Worm (Caenorhabditis elegans): ENCODE measurements around the gene Y39B6A.27.

Gene Y39B6A.27

ce11 chrV:19001016-19001415, 30.5 kb upstream of the Y39B6A.27 start, which contains the start of gene Y39B6A.34 (continued):
- TF ChIP-seq snpc-1.3 (tag; optimal IDR thresholded peaks at IDR 0.05; ENCODE audit: insufficient read depth) (peak; percentile 39), ztf-22 (GFP tag; optimal IDR thresholded peaks at IDR 0.05) (no peak), mes-4 (tag; optimal IDR thresholded peaks at IDR 0.05) (no peak), xnd-1 (tag; optimal IDR thresholded peaks at IDR 0.05) (no peak), Y53G8AR.9 (GFP tag; conservative IDR thresholded peaks at IDR 0.05) (0 out of 2 replicates have a peak, but pooled peaks have one; percentile 55), ets-4 (GFP tag; optimal IDR thresholded peaks at IDR 0.05) (no peak), B0336.3 (GFP tag; IDR thresholded peaks at IDR 0.05) (peak; percentile 58), ztf-18 (tag; optimal IDR thresholded peaks at IDR 0.05) (peak; percentile 57), madf-10 (tag; optimal IDR thresholded peaks at IDR 0.05) (no peak), pbrm-1 (GFP tag; IDR thresholded peaks at IDR 0.05) (0 out of 2 replicates have a peak, but pooled peaks have one; percentile 25), hsf-1 (GFP tag; IDR thresholded peaks at IDR 0.05) (no peak), ccch-3 (GFP tag; optimal IDR thresholded peaks at IDR 0.05) (no peak), K11D2.4 (GFP tag; IDR thresholded peaks at IDR 0.05) (no peak), tbx-9 (tag; optimal IDR thresholded peaks at IDR 0.05; ENCODE audit: borderline replicate concordance) (no peak), sdz-38 (tag; optimal IDR thresholded peaks at IDR 0.05) (no peak), egl-18 (GFP tag; IDR thresholded peaks at IDR 0.05) (no peak), nhr-120 (GFP tag; IDR thresholded peaks at IDR 0.05) (no peak), ztf-6 (GFP tag; IDR thresholded peaks at IDR 0.05) (no peak)

- TF ChIP-seq gei-17 (GFP tag; optimal IDR thresholded peaks at IDR 0.05) (no peak), K11D2.4 (GFP tag; IDR thresholded peaks at IDR 0.05) (no peak), Y53F4B.3 (GFP tag; IDR thresholded peaks at IDR 0.05) (no peak), C17E4.6 (GFP tag; IDR thresholded peaks at IDR 0.05) (no peak), snpc-3.4 (tag; optimal IDR thresholded peaks at IDR 0.05) (no peak), nhr-179 (tag; optimal IDR thresholded peaks at IDR 0.05) (no peak), Y67H2A.10 (GFP tag; conservative IDR thresholded peaks at IDR 0.05) (no peak), madf-8 (GFP tag; conservative IDR thresholded peaks at IDR 0.05) (no peak), lin-26 (GFP tag; IDR thresholded peaks at IDR 0.05) (no peak), bed-1 (GFP tag; IDR thresholded peaks at IDR 0.05) (no peak), F23B12.7 (tag; optimal IDR thresholded peaks at IDR 0.05; ENCODE audit: insufficient read depth) (no peak), pha-4 (tag; optimal IDR thresholded peaks at IDR 0.05) (no peak), B0336.3 (GFP tag; IDR thresholded peaks at IDR 0.05) (no peak)
Observed at ce11 chrV:19001656-19002055, 29.9 kb upstream of the Y39B6A.27 start, which contains the start of gene Y39B6A.33. Gene Y39B6A.33 (plus strand): TSS chrV:19001956.

- TF ChIP-seq bed-1 (GFP tag; IDR thresholded peaks at IDR 0.05) = no peak
- TF ChIP-seq F33H1.4 (GFP tag; IDR thresholded peaks at IDR 0.05) = no peak
- no peak for TF ChIP-seq Y95B8A.8 (GFP tag; IDR thresholded peaks at IDR 0.05)
- TF ChIP-seq rpc-1 (optimal IDR thresholded peaks at IDR 0.05) = no peak
- no peak for TF ChIP-seq rpc-1 (tag; optimal IDR thresholded peaks at IDR 0.05)
Observed at ce11 chrV:19010405-19010804, 21.2 kb upstream of the Y39B6A.27 start.

- TF ChIP-seq efl-1 (GFP tag; optimal IDR thresholded peaks at IDR 0.05) = no peak
- no peak for TF ChIP-seq snpc-3.4 (tag; optimal IDR thresholded peaks at IDR 0.05)
- no peak for TF ChIP-seq B0336.3 (GFP tag; IDR thresholded peaks at IDR 0.05)
- TF ChIP-seq ets-4 (GFP tag; optimal IDR thresholded peaks at IDR 0.05) = no peak
- no peak for TF ChIP-seq Y67H2A.10 (GFP tag; conservative IDR thresholded peaks at IDR 0.05)
- no peak for TF ChIP-seq hlh-26 (GFP tag; conservative IDR thresholded peaks at IDR 0.05)
- no peak for TF ChIP-seq ztf-18 (tag; optimal IDR thresholded peaks at IDR 0.05)
- no peak for TF ChIP-seq C06A6.2 (GFP tag; conservative IDR thresholded peaks at IDR 0.05)
- TF ChIP-seq rcor-1 (GFP tag; IDR thresholded peaks at IDR 0.05) = no peak
- no peak for TF ChIP-seq ztf-6 (GFP tag; IDR thresholded peaks at IDR 0.05)
Observed at ce11 chrV:19013215-19013614, 18.3 kb upstream of the Y39B6A.27 start.

All from whole organism, young adult.